Worm (Caenorhabditis elegans): ENCODE results near the gene EEED8.15.

Gene EEED8.15

ce11 chrII:5429522-5430257 is 10.7 kb downstream of the EEED8.15 start, which contains the start of the genes F07F6.4 and F07F6.2 (continued):
- TF ChIP-seq nhr-25 (tag; optimal IDR thresholded peaks at IDR 0.05; ENCODE audit: borderline replicate concordance, insufficient read depth) (no peak), nhr-237 (tag; optimal IDR thresholded peaks at IDR 0.05) (no peak), dmd-6 (GFP tag; IDR thresholded peaks at IDR 0.05) (no peak), R02D3.7 (tag; optimal IDR thresholded peaks at IDR 0.05) (no peak), set-16 (GFP tag; IDR thresholded peaks at IDR 0.05) (no peak), ZK546.5 (tag; optimal IDR thresholded peaks at IDR 0.05) (no peak), dpl-1 (GFP tag; optimal IDR thresholded peaks at IDR 0.05) (peak; percentile 59), lin-39 (tag; optimal IDR thresholded peaks at IDR 0.05) (no peak), zfp-2 (tag; optimal IDR thresholded peaks at IDR 0.05) (no peak), zip-11 (GFP tag; IDR thresholded peaks at IDR 0.05) (no peak), lsy-2 (tag; optimal IDR thresholded peaks at IDR 0.05) (peak in 1 of 2 experiments; percentile 64), mep-1 (tag; optimal IDR thresholded peaks at IDR 0.05) (peak; percentile 27), skn-1 (tag; optimal IDR thresholded peaks at IDR 0.05) (no peak), nhr-10 (tag; optimal IDR thresholded peaks at IDR 0.05) (no peak), nhr-77 (tag; optimal IDR thresholded peaks at IDR 0.05) (no peak), zag-1 (tag; optimal IDR thresholded peaks at IDR 0.05) (no peak), lir-3 (tag; optimal IDR thresholded peaks at IDR 0.05) (no peak), F49E8.2 (tag; optimal IDR thresholded peaks at IDR 0.05; ENCODE audit: borderline replicate concordance) (no peak), daf-16 (GFP tag; optimal IDR thresholded peaks at IDR 0.05) (no peak), daf-16 (tag; optimal IDR thresholded peaks at IDR 0.05) (no peak), ztf-11 (tag; optimal IDR thresholded peaks at IDR 0.05) (no peak), hif-1 (tag; optimal IDR thresholded peaks at IDR 0.05) (no peak)

ce11 chrII:5433069-5433468 is 14.0 kb downstream of the EEED8.15 start, which contains the start of gene srx-114:
TSS of gene srx-114 (minus strand) at chrII:5433169.
- TF ChIP-seq nhr-77 (tag; optimal IDR thresholded peaks at IDR 0.05) (no peak), lsy-2 (tag; optimal IDR thresholded peaks at IDR 0.05) (no peak), nhr-102 (tag; optimal IDR thresholded peaks at IDR 0.05) (no peak), dpl-1 (GFP tag; optimal IDR thresholded peaks at IDR 0.05) (no peak), zfp-3 (GFP tag; conservative IDR thresholded peaks at IDR 0.05) (no peak), madf-9 (GFP tag; conservative IDR thresholded peaks at IDR 0.05) (no peak), ama-1 (optimal IDR thresholded peaks at IDR 0.05) (no peak), zfp-2 (tag; optimal IDR thresholded peaks at IDR 0.05) (no peak)

ce11 chrII:5436833-5437232 is 17.8 kb downstream of the EEED8.15 start, which contains the start of gene dct-5:
TSS of gene dct-5 (minus strand) at chrII:5436933.
- TF ChIP-seq ZK337.2 (GFP tag; IDR thresholded peaks at IDR 0.05), result no peak
- no peak for TF ChIP-seq ceh-62 (tag; optimal IDR thresholded peaks at IDR 0.05)
- TF ChIP-seq zfp-3 (GFP tag; conservative IDR thresholded peaks at IDR 0.05), result no peak
- TF ChIP-seq Y75B8A.6 (GFP tag; IDR thresholded peaks at IDR 0.05), result no peak
- TF ChIP-seq vab-7 (GFP tag; IDR thresholded peaks at IDR 0.05), result no peak
- TF ChIP-seq daf-19 (GFP tag; conservative IDR thresholded peaks at IDR 0.05), result no peak
- TF ChIP-seq mdl-1 (tag; optimal IDR thresholded peaks at IDR 0.05), result no peak
- TF ChIP-seq snpc-4 (tag; optimal IDR thresholded peaks at IDR 0.05), result no peak
- no peak for TF ChIP-seq hlh-11 (tag; optimal IDR thresholded peaks at IDR 0.05)
- no peak for TF ChIP-seq Y105C5A.15 (GFP tag; IDR thresholded peaks at IDR 0.05)

ce11 chrII:5437586-5437985 is 18.6 kb downstream of the EEED8.15 start, which contains the start of gene F07F6.1:
TSS of gene F07F6.1 (plus strand) at chrII:5437886.
- no peak for TF ChIP-seq ceh-20 (GFP tag; IDR thresholded peaks at IDR 0.05)
- no peak for TF ChIP-seq nhr-77 (tag; optimal IDR thresholded peaks at IDR 0.05)
- TF ChIP-seq ztf-7 (tag; optimal IDR thresholded peaks at IDR 0.05), result no peak
- TF ChIP-seq zfp-3 (GFP tag; conservative IDR thresholded peaks at IDR 0.05), result no peak
- TF ChIP-seq nhr-42 (GFP tag; IDR thresholded peaks at IDR 0.05), result no peak
- TF ChIP-seq tra-1 (GFP tag; IDR thresholded peaks at IDR 0.05), result no peak
- no peak for TF ChIP-seq nhr-25 (tag; optimal IDR thresholded peaks at IDR 0.05; ENCODE audit: borderline replicate concordance, insufficient read depth)
- TF ChIP-seq ctbp-1 (GFP tag; IDR thresholded peaks at IDR 0.05), result no peak
- TF ChIP-seq ces-1 (GFP tag; optimal IDR thresholded peaks at IDR 0.05), result no peak

Data from whole organism, L4 larva.